Fruit fly (Drosophila melanogaster) whole organism, embryonic: ENCODE measurements around the gene sloth1.

Source experiments
- BEAF-32 ChIP-seq: fragments of 200-800 bp; sonication (Bioruptor generic); optimal IDR thresholded peaks from 3 replicates; lab custom pipeline; 2017; ENCODE audit warnings: missing biosample characterization, missing genetic modification characterization, mild to moderate bottlenecking, moderate library complexity, missing genetic modification reagents
- CG11456 ChIP-seq: fragments of 200-800 bp; sonication (Bioruptor generic); IDR thresholded peaks from 3 replicates; pipeline ENCODE4 v1.3.6; 2022; ENCODE audit warnings: missing biosample characterization, missing genetic modification characterization
- CG11504 ChIP-seq: fragments of 200-800 bp; sonication (Bioruptor generic); optimal IDR thresholded peaks from 3 replicates; lab custom pipeline; 2019; ENCODE audit warnings: missing biosample characterization, mild to moderate bottlenecking, missing genetic modification characterization, moderate library complexity
- CG11696 ChIP-seq: fragments of 200-800 bp; sonication (Bioruptor generic); IDR thresholded peaks from 2 replicates; pipeline ENCODE4 v1.3.6; 2022; ENCODE audit warnings: missing biosample characterization, missing genetic modification characterization
- CG14965 ChIP-seq: fragments of 200-800 bp; sonication (Bioruptor generic); optimal IDR thresholded peaks from 2 replicates; lab custom pipeline; 2016; ENCODE audit warnings: missing biosample characterization, missing genetic modification characterization, borderline replicate concordance
- CG17328 ChIP-seq: fragments of 200-800 bp; sonication (Bioruptor generic); IDR thresholded peaks from 2 replicates; pipeline ENCODE4 v1.3.6; 2022; ENCODE audit warnings: missing biosample characterization, missing genetic modification characterization
- CG17361 ChIP-seq: fragments of 200-800 bp; sonication (Bioruptor generic); IDR thresholded peaks from 3 replicates; pipeline ENCODE4 v1.3.6; 2022; ENCODE audit warnings: missing biosample characterization, missing genetic modification characterization
- CG17568 ChIP-seq: fragments of 200-800 bp; sonication (Bioruptor generic); optimal IDR thresholded peaks from 2 replicates; lab custom pipeline; 2018; ENCODE audit warnings: missing biosample characterization, mild to moderate bottlenecking, missing genetic modification characterization, moderate library complexity
- CG17829 ChIP-seq: fragments of 200-800 bp; optimal IDR thresholded peaks from 2 replicates; lab custom pipeline; 2019; ENCODE audit warnings: missing biosample characterization, mild to moderate bottlenecking, missing genetic modification characterization, moderate library complexity
- CG18262 ChIP-seq: fragments of 200-800 bp; optimal IDR thresholded peaks from 3 replicates; lab custom pipeline; 2019; ENCODE audit warnings: missing biosample characterization, mild to moderate bottlenecking, missing genetic modification characterization, moderate library complexity
- CG1832 ChIP-seq: fragments of 200-800 bp; sonication (Bioruptor generic); optimal IDR thresholded peaks from 2 replicates; lab custom pipeline; 2017; ENCODE audit warnings: missing biosample characterization, mild to moderate bottlenecking, missing genetic modification characterization, inconsistent platforms
- CG18476 ChIP-seq: fragments of 200-800 bp; sonication (Bioruptor generic); optimal IDR thresholded peaks from 2 replicates; lab custom pipeline; 2016; ENCODE audit warnings: missing biosample characterization, mild to moderate bottlenecking, missing genetic modification characterization
- CG2202 ChIP-seq: fragments of 200-800 bp; sonication (Bioruptor generic); optimal IDR thresholded peaks from 2 replicates; lab custom pipeline; 2018; ENCODE audit warnings: missing biosample characterization, mild to moderate bottlenecking, missing genetic modification characterization
- CG2678 ChIP-seq: fragments of 200-800 bp; sonication (Bioruptor generic); optimal IDR thresholded peaks from 3 replicates; lab custom pipeline; 2019; ENCODE audit warnings: missing biosample characterization, mild to moderate bottlenecking, missing genetic modification characterization, moderate library complexity
- CG30403 ChIP-seq: fragments of 200-800 bp; sonication (Bioruptor generic); optimal IDR thresholded peaks from 3 replicates; lab custom pipeline; 2016; ENCODE audit warnings: missing biosample characterization, missing genetic modification characterization
- CG31224 ChIP-seq: fragments of 200-800 bp; sonication (Bioruptor generic); IDR thresholded peaks from 2 replicates; pipeline ENCODE4 v1.3.6; 2022; ENCODE audit warnings: missing biosample characterization, missing genetic modification characterization
- CG33557 ChIP-seq: fragments of 200-800 bp; sonication (Bioruptor generic); optimal IDR thresholded peaks from 2 replicates; lab custom pipeline; 2019; ENCODE audit warnings: missing biosample characterization, mild to moderate bottlenecking, missing genetic modification characterization, moderate library complexity
- CG7987 ChIP-seq: fragments of 200-800 bp; sonication (Bioruptor generic); optimal IDR thresholded peaks from 2 replicates; lab custom pipeline; 2018; ENCODE audit warnings: missing biosample characterization, mild to moderate bottlenecking, missing genetic modification characterization, moderate library complexity
- CG8281 ChIP-seq: fragments of 200-800 bp; sonication (Bioruptor generic); optimal IDR thresholded peaks from 2 replicates; lab custom pipeline; 2018; ENCODE audit warnings: missing biosample characterization, mild to moderate bottlenecking, missing genetic modification characterization, moderate library complexity
- CG8478 ChIP-seq: fragments of >200 bp; optimal IDR thresholded peaks from 2 replicates; lab custom pipeline; 2018
- CG8765 ChIP-seq: fragments of 200-800 bp; sonication (Bioruptor generic); IDR thresholded peaks from 2 replicates; pipeline ENCODE4 v1.3.6; 2022; ENCODE audit warnings: missing biosample characterization, missing genetic modification characterization
- CG9437 ChIP-seq: fragments of 200-800 bp; sonication (Bioruptor generic); optimal IDR thresholded peaks from 2 replicates; lab custom pipeline; 2018; ENCODE audit warnings: missing biosample characterization, mild to moderate bottlenecking, missing genetic modification characterization
- CkIIα-i1 ChIP-seq: fragments of 200-800 bp; sonication (Bioruptor generic); IDR thresholded peaks from 2 replicates; pipeline ENCODE4 v1.3.6; 2022; ENCODE audit warnings: missing biosample characterization, missing genetic modification characterization
- Dad ChIP-seq: fragments of 200-800 bp; sonication (Bioruptor generic); optimal IDR thresholded peaks from 3 replicates; lab custom pipeline; 2016; ENCODE audit warnings: missing biosample characterization, missing genetic modification characterization
- Dip2 ChIP-seq: fragments of 200-800 bp; sonication (Bioruptor generic); IDR thresholded peaks from 2 replicates; pipeline ENCODE4 v1.3.6; 2022; ENCODE audit warnings: missing biosample characterization, missing genetic modification characterization
- Dip3 ChIP-seq: fragments of 200-800 bp; sonication (Bioruptor generic); optimal IDR thresholded peaks from 3 replicates; lab custom pipeline; 2016; ENCODE audit warnings: missing biosample characterization, missing genetic modification characterization
- E2f1 ChIP-seq: fragments of 200-800 bp; sonication (Bioruptor generic); IDR thresholded peaks from 2 replicates; pipeline ENCODE4 v1.3.6; 2022; ENCODE audit warnings: missing biosample characterization, missing genetic modification characterization
- Lhr ChIP-seq: fragments of 200-800 bp; sonication (Bioruptor generic); optimal IDR thresholded peaks from 3 replicates; lab custom pipeline; 2017; ENCODE audit warnings: mild to moderate bottlenecking, missing biosample characterization, missing genetic modification reagents, missing genetic modification characterization
- Lim3 ChIP-seq: fragments of 200-800 bp; sonication (Bioruptor generic); IDR thresholded peaks from 2 replicates; pipeline ENCODE4 v1.3.6; 2022; ENCODE audit warnings: missing biosample characterization, missing genetic modification characterization
- Nf-YC ChIP-seq: fragments of 200-800 bp; optimal IDR thresholded peaks from 3 replicates; lab custom pipeline; 2019; ENCODE audit warnings: missing biosample characterization, mild to moderate bottlenecking, missing genetic modification characterization, moderate library complexity
- NfI ChIP-seq: fragments of 200-800 bp; sonication (Bioruptor generic); optimal IDR thresholded peaks from 3 replicates; lab custom pipeline; 2018; ENCODE audit warnings: missing biosample characterization, mild to moderate bottlenecking, missing genetic modification characterization, moderate library complexity
- Pdp1 ChIP-seq, 2 experiments: fragments of 200-800 bp; sonication (Bioruptor generic); optimal IDR thresholded peaks; 3 replicates each; lab custom pipeline; 2016; ENCODE audit warnings: missing biosample characterization in 2 of 2, missing genetic modification characterization in 2 of 2, mild to moderate bottlenecking in 1 of 2, moderate library complexity in 1 of 2
- Sox102F ChIP-seq: fragments of 200-800 bp; sonication (Bioruptor generic); optimal IDR thresholded peaks from 2 replicates; lab custom pipeline; 2018; ENCODE audit warnings: missing biosample characterization, mild to moderate bottlenecking, missing genetic modification characterization, moderate library complexity
- ash1 ChIP-seq: fragments of 200-800 bp; sonication (Bioruptor generic); optimal IDR thresholded peaks from 2 replicates; lab custom pipeline; 2018; ENCODE audit warnings: missing biosample characterization, mild to moderate bottlenecking, missing genetic modification characterization
- dm ChIP-seq: fragments of 200-800 bp; sonication (Bioruptor generic); optimal IDR thresholded peaks from 3 replicates; lab custom pipeline; 2016; ENCODE audit warnings: missing biosample characterization, missing genetic modification characterization
- grn ChIP-seq: fragments of 200-800 bp; sonication (Bioruptor generic); optimal IDR thresholded peaks from 3 replicates; lab custom pipeline; 2017; ENCODE audit warnings: missing biosample characterization, missing genetic modification characterization
- her ChIP-seq: fragments of 200-800 bp; sonication (Bioruptor generic); optimal IDR thresholded peaks from 2 replicates; lab custom pipeline; 2016; ENCODE audit warnings: missing biosample characterization, missing genetic modification characterization
- insv ChIP-seq, 2 experiments: fragments of 200-800 bp; sonication (Bioruptor generic); optimal IDR thresholded peaks; 3 replicates each; lab custom pipeline; 2016 to 2018; ENCODE audit warnings: missing biosample characterization in 2 of 2, missing genetic modification characterization in 2 of 2
- kay ChIP-seq: fragments of 200-800 bp; sonication (Bioruptor generic); optimal IDR thresholded peaks from 2 replicates; lab custom pipeline; 2016; ENCODE audit warnings: missing biosample characterization, missing genetic modification characterization
- mld ChIP-seq: fragments of 200-800 bp; sonication (Bioruptor generic); IDR thresholded peaks from 3 replicates; pipeline ENCODE4 v1.3.6; 2022; ENCODE audit warnings: missing biosample characterization, missing genetic modification characterization; ENCODE audit not compliant: partially characterized antibody
- nmo ChIP-seq: fragments of 200-800 bp; sonication (Bioruptor generic); optimal IDR thresholded peaks from 2 replicates; lab custom pipeline; 2018; ENCODE audit warnings: missing biosample characterization, mild to moderate bottlenecking, missing genetic modification characterization, moderate library complexity
- peb ChIP-seq: fragments of 200-800 bp; sonication (Bioruptor generic); IDR thresholded peaks from 2 replicates; pipeline ENCODE4 v1.3.6; 2022; ENCODE audit warnings: missing biosample characterization, missing genetic modification characterization
- sqz ChIP-seq: fragments of 200-800 bp; sonication (Bioruptor generic); optimal IDR thresholded peaks from 3 replicates; lab custom pipeline; 2018; ENCODE audit warnings: missing biosample characterization, mild to moderate bottlenecking, missing genetic modification characterization
- tap ChIP-seq: fragments of 200-800 bp; optimal IDR thresholded peaks from 3 replicates; lab custom pipeline; 2019; ENCODE audit warnings: missing biosample characterization, mild to moderate bottlenecking, missing genetic modification characterization, moderate library complexity
- tna ChIP-seq: fragments of 200-800 bp; sonication (Bioruptor generic); IDR thresholded peaks from 2 replicates; pipeline ENCODE4 v1.3.6; 2022; ENCODE audit warnings: missing biosample characterization, missing genetic modification characterization; ENCODE audit not compliant: partially characterized antibody
- unpg ChIP-seq: fragments of 200-800 bp; sonication (Bioruptor generic); optimal IDR thresholded peaks from 3 replicates; lab custom pipeline; 2018; ENCODE audit warnings: missing biosample characterization, mild to moderate bottlenecking, missing genetic modification characterization, moderate library complexity
- zen ChIP-seq: fragments of 200-800 bp; sonication (Bioruptor generic); optimal IDR thresholded peaks from 3 replicates; lab custom pipeline; 2018; ENCODE audit warnings: missing biosample characterization, mild to moderate bottlenecking, missing genetic modification characterization, moderate library complexity

sloth1 gene

dm6 chrX:6982054-6982453 is 29.1 kb upstream of the sloth1 start (continued):
- TF ChIP-seq CG17361 (peak; percentile 65; the same call in 2 of the 3 replicates), dm (GFP tag; lab: Kevin White, UChicago) (no peak), Dad (GFP tag; lab: Kevin White, UChicago) (no peak), her (GFP tag; lab: Kevin White, UChicago) (no peak), Pdp1 (GFP tag; optimal IDR thresholded peaks at IDR 0.05; lab: Kevin White, UChicago) (no peak), CG14965 (no peak), peb (GFP tag; lab: Robert Waterston, UW) (no peak), CG17568 (GFP tag; lab: Kevin White, UChicago) (no peak), CG11456 (GFP tag; lab: Robert Waterston, UW) (no peak), CG8478 (lab: Kevin White, UChicago) (no peak), CG2678 (tag; lab: Kevin White, UChicago) (peak; percentile 58), tap (tag; lab: Kevin White, UChicago) (no peak), insv (GFP tag; optimal IDR thresholded peaks at IDR 0.05; lab: Kevin White, UChicago) (no peak), CkIIα-i1 (GFP tag; lab: Robert Waterston, UW) (no peak), mld (no peak), Lim3 (no peak), kay (GFP tag; lab: Kevin White, UChicago) (no peak), Nf-YC (no peak), ash1 (GFP tag; lab: Kevin White, UChicago) (no peak), Dip2 (GFP tag; lab: Robert Waterston, UW) (no peak), CG30403 (GFP tag; lab: Kevin White, UChicago) (peak; percentile 29), CG11696 (GFP tag; lab: Robert Waterston, UW) (no peak), CG2202 (tag; lab: Kevin White, UChicago) (no peak), Sox102F (GFP tag; lab: Kevin White, UChicago) (peak; percentile 50), CG8765 (no peak), tna (no peak), CG9437 (GFP tag; lab: Kevin White, UChicago) (peak; percentile 1), Dip3 (GFP tag; lab: Kevin White, UChicago) (no peak)

dm6 chrX:6982705-6983384 is 28.3 kb upstream of the sloth1 start:
- TF ChIP-seq CG7987 (GFP tag; lab: Kevin White, UChicago) (peak; percentile 82), sqz (peak; percentile 76), grn (GFP tag; lab: Kevin White, UChicago) (peak; percentile 20), NfI (GFP tag; lab: Kevin White, UChicago) (no peak), CG8281 (tag; lab: Kevin White, UChicago) (peak; percentile 87), CG18476 (GFP tag; lab: Kevin White, UChicago) (no peak)

- no peak for TF ChIP-seq Lhr (GFP tag; lab: Kevin White, UChicago)
- no peak for TF ChIP-seq CG33557
- TF ChIP-seq CG17829, result peak; percentile 38
- TF ChIP-seq Dip3 (GFP tag; lab: Kevin White, UChicago), result no peak
- TF ChIP-seq zen, result no peak
- peak; percentile 50 for TF ChIP-seq CG18262 (tag; lab: Kevin White, UChicago)
- TF ChIP-seq CG17328 (GFP tag; lab: Robert Waterston, UW), result peak; percentile 55; the same call in 1 of the 2 replicates
- TF ChIP-seq BEAF-32 (GFP tag; lab: Kevin White, UChicago), result peak; percentile 5
- 0 out of 2 replicates have a peak, but pooled peaks have one; percentile 20 for TF ChIP-seq E2f1
- TF ChIP-seq CG1832 (GFP tag; lab: Kevin White, UChicago), result peak; percentile 16
- peak; percentile 41 for TF ChIP-seq CG11504 (tag; lab: Kevin White, UChicago)
- peak; percentile 27 for TF ChIP-seq nmo (GFP tag; lab: Kevin White, UChicago)
- TF ChIP-seq CG31224 (GFP tag; lab: Robert Waterston, UW), result no peak
- TF ChIP-seq CG17361, result peak; percentile 38; the same call in 1 of the 3 replicates
- peak; percentile 25 for TF ChIP-seq unpg
Measured at dm6 chrX:6983500-6984320, 27.4 kb upstream of the sloth1 start.
